Worm (Caenorhabditis elegans): Measurements from ENCODE around the gene pygo-1.

Gene pygo-1

DNA sequence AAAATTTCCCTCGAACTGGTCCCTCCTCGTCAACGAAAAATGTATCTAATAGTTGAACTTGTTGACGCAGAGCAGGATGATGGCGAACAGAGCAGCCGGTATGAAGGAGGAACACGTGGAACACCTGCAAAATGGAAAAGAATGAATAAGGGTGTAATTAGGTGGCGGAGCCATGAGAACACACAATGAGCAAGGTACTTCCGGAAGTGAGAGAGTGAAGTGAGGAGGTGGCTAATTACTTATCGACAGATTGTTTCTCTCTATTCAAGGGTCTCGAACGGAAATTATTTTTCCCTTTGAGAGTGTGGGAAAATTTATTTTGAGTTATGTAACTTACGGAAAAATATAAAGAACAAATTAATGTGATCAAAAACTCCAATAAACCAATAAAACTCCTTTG, 10.4 kb downstream of the pygo-1 start:
- TF ChIP-seq sox-2 (GFP tag; IDR thresholded peaks at IDR 0.05): 0 out of 2 replicates have a peak, but pooled peaks have one; percentile 10
- TF ChIP-seq che-1 (tag; optimal IDR thresholded peaks at IDR 0.05): no peak
- TF ChIP-seq ceh-31 (tag; optimal IDR thresholded peaks at IDR 0.05): no peak

DNA sequence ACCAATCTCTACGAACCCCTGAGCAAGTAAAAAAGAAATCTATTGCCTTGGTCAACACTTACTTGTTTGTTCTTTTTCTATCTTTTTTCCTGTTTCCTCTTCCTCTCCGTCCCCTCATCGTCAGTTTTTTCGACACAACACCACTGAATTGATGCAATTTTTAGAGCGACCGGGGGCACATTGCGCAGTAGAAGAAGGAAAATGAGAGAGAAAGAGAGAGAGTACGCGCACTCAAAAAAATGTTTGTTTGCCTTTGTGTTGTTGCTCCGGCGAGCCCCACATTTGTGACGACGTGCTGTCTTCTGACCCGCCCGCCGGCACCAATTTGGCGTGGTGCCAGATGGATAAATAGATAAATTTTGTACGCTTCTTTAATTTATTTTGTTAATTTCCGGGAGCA, 17.0 kb downstream of the pygo-1 start:
- peak; percentile 23 for TF ChIP-seq K02D7.2 (tag; optimal IDR thresholded peaks at IDR 0.05)
- no peak for TF ChIP-seq ceh-48 (tag; optimal IDR thresholded peaks at IDR 0.05)
- peak; percentile 52 for TF ChIP-seq tbx-2 (tag; optimal IDR thresholded peaks at IDR 0.05)
- TF ChIP-seq K09A11.1 (tag; optimal IDR thresholded peaks at IDR 0.05; ENCODE audit: insufficient read depth): no peak
- no peak for TF ChIP-seq sdc-2 (tag; optimal IDR thresholded peaks at IDR 0.05)
- TF ChIP-seq lin-11 (tag; optimal IDR thresholded peaks at IDR 0.05): no peak
- peak; percentile 88 for TF ChIP-seq unc-42 (tag; optimal IDR thresholded peaks at IDR 0.05)
- TF ChIP-seq ceh-45 (GFP tag; IDR thresholded peaks at IDR 0.05): 0 out of 2 replicates have a peak, but pooled peaks have one; percentile 38

DNA sequence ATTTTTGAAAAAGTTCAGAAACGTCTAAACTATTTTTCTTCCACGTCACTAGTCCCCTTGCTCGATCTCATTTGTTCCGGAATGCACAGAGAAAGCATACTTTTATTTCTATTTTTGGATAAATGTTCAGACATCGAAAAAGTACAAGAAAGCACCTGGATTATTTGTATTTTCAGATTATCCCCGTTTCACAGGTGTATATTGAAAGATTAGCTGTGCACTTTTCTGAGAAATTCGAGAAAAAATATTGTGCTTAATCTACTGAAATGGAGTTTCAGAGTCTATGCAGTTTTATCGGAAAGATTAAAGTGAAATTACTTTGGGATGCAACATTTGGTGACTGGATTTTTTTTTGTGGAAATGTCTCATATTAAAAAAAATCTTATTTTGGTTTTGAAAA, 18.8 kb downstream of the pygo-1 start:
- TF ChIP-seq ttx-3 (tag; optimal IDR thresholded peaks at IDR 0.05): no peak

DNA sequence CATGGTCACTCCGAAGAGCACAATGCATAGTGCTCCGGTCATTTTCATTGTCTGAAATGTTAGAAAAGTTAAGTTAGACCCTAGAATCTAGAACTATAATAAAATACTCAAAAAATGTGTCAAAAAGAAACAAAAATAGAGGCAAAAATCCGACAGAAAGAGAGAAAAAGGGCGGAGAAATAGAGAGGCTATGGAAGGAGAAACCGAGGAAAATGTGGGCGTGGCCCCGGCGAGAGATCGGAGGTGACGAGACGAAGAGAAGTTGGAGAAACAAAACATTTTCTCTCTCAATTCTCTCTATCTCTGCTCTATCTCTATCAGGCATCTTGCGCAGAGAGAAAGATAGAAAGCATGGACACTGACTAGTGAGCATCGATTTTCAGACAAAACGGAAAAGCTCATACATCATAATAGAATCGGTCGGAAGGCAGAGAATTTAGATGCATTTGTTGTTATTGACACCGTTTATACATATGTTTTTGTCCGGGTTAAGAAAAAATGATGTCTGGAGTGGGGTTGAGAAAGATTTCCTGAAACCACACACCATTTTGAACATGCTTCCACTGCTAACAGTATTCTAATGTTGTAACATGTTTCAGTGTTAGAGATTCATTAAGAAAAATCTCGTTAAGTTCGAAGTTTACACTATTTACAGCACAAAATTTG, 20.3 kb downstream of the pygo-1 start, which contains the start of gene C02B10.3:
Gene C02B10.3 (minus strand): TSS at position 51 of the 666 bp plus-strand sequence.
- TF ChIP-seq ceh-31 (tag; optimal IDR thresholded peaks at IDR 0.05) (peak; percentile 52), unc-55 (GFP tag; optimal IDR thresholded peaks at IDR 0.05) (peak; percentile 39), nfya-1 (tag; optimal IDR thresholded peaks at IDR 0.05) (peak; percentile 17), unc-42 (tag; optimal IDR thresholded peaks at IDR 0.05) (peak; percentile 71), ahr-1 (tag; optimal IDR thresholded peaks at IDR 0.05) (no peak), ceh-14 (tag; optimal IDR thresholded peaks at IDR 0.05) (no peak), pqm-1 (tag; optimal IDR thresholded peaks at IDR 0.05) (no peak), T23F11.4 (GFP tag; optimal IDR thresholded peaks at IDR 0.05) (no peak), ceh-48 (tag; optimal IDR thresholded peaks at IDR 0.05) (peak; percentile 31), tbx-2 (tag; optimal IDR thresholded peaks at IDR 0.05) (peak; percentile 40), pax-1 (tag; optimal IDR thresholded peaks at IDR 0.05) (no peak)

DNA sequence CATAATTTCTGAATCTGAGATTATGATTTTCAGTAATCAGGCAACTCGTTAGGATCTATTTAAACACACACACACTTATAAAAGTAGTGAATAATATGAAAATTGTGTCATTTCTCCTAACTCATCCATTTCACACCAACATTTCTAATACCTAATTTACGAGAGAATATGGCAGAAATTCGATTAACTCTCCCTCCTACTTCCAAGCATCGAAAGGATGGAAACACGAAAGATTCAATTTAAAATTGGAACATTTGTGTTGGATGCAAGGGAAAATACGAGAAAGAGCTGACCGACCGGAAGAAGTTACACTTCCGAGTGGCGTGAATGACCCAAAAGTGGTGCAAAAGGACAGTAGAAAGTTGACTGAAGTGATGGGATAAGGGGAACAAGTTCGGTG, 25.9 kb downstream of the pygo-1 start:
- TF ChIP-seq unc-42 (tag; optimal IDR thresholded peaks at IDR 0.05): peak; percentile 88
- no peak for TF ChIP-seq dmd-4 (tag; optimal IDR thresholded peaks at IDR 0.05; ENCODE audit: borderline replicate concordance)
- TF ChIP-seq C38D4.7 (GFP tag; optimal IDR thresholded peaks at IDR 0.05): no peak
- TF ChIP-seq mec-3 (tag; optimal IDR thresholded peaks at IDR 0.05; ENCODE audit: borderline replicate concordance): no peak
- no peak for TF ChIP-seq ama-1 (optimal IDR thresholded peaks at IDR 0.05)

DNA sequence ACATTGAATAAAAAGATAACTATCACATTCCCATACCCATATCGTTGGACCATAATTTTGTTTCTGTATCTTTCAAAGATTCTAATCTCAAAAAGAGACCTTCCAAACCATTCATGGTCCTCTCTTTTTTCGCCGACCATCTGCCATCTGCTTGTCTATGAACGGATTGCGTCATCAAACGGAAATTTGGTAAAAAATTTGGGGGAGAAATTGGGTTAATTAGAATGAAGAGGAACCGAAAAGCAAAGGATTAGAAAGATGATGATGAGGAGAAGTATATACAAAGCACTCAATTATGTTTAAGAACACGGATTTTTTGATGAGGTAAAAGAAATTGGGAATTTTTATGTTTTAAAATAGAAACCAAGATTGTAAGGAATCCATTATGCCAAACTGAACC, 26.8 kb downstream of the pygo-1 start:
- TF ChIP-seq dve-1 (tag; optimal IDR thresholded peaks at IDR 0.05) (no peak), che-1 (tag; optimal IDR thresholded peaks at IDR 0.05) (no peak), T23F11.4 (GFP tag; optimal IDR thresholded peaks at IDR 0.05) (no peak), tbx-2 (tag; optimal IDR thresholded peaks at IDR 0.05) (no peak), elt-4 (tag; optimal IDR thresholded peaks at IDR 0.05) (no peak), hlh-13 (GFP tag; optimal IDR thresholded peaks at IDR 0.05) (no peak), pha-4 (tag; optimal IDR thresholded peaks at IDR 0.05) (no peak), nfya-1 (tag; optimal IDR thresholded peaks at IDR 0.05) (no peak), hlh-30 (tag; optimal IDR thresholded peaks at IDR 0.05; ENCODE audit: insufficient read depth) (no peak), nhr-11 (tag; optimal IDR thresholded peaks at IDR 0.05) (no peak), ceh-45 (GFP tag; IDR thresholded peaks at IDR 0.05) (no peak), ceh-48 (tag; optimal IDR thresholded peaks at IDR 0.05) (no peak), gmeb-2 (tag; optimal IDR thresholded peaks at IDR 0.05) (no peak), fkh-6 (tag; optimal IDR thresholded peaks at IDR 0.05) (no peak), K02D7.2 (tag; optimal IDR thresholded peaks at IDR 0.05) (no peak), sdc-2 (tag; optimal IDR thresholded peaks at IDR 0.05) (no peak), ceh-6 (GFP tag; optimal IDR thresholded peaks at IDR 0.05) (no peak), hlh-15 (tag; optimal IDR thresholded peaks at IDR 0.05) (no peak), pros-1 (tag; optimal IDR thresholded peaks at IDR 0.05) (no peak), ttx-3 (tag; optimal IDR thresholded peaks at IDR 0.05) (no peak)

Data from whole organism, late embryonic.